Fruit fly (Drosophila melanogaster) whole organism, embryonic: Measurements from ENCODE around the gene CG14354.

ENCODE experiments used
- Atf-2 ChIP-seq: fragments of 200-800 bp; sonication (Bioruptor generic); optimal IDR thresholded peaks from 2 replicates; lab custom pipeline; 2016; ENCODE audit warnings: missing biosample characterization, missing genetic modification characterization
- C15 ChIP-seq: fragments of 200-800 bp; sonication (Bioruptor generic); IDR thresholded peaks from 3 replicates; pipeline ENCODE4 v1.3.6; 2022; ENCODE audit warnings: missing biosample characterization, missing genetic modification characterization
- CG10565 ChIP-seq: fragments of 200-800 bp; sonication (Bioruptor generic); optimal IDR thresholded peaks from 3 replicates; lab custom pipeline; 2016; ENCODE audit warnings: missing biosample characterization, mild to moderate bottlenecking, missing genetic modification characterization
- CG1233 ChIP-seq: fragments of 200-800 bp; sonication (Bioruptor generic); optimal IDR thresholded peaks from 4 replicates; lab custom pipeline; 2018; ENCODE audit warnings: missing biosample characterization, mild to moderate bottlenecking, missing genetic modification characterization
- CG12659 ChIP-seq: fragments of 200-800 bp; sonication (Bioruptor generic); optimal IDR thresholded peaks from 3 replicates; lab custom pipeline; 2017; ENCODE audit warnings: mild to moderate bottlenecking, missing biosample characterization, missing genetic modification reagents, missing genetic modification characterization
- CG13424 ChIP-seq: fragments of 200-800 bp; sonication (Bioruptor generic); optimal IDR thresholded peaks from 2 replicates; lab custom pipeline; 2019; ENCODE audit warnings: missing biosample characterization, mild to moderate bottlenecking, missing genetic modification characterization, moderate library complexity
- CG13775 ChIP-seq: fragments of 200-800 bp; sonication (Bioruptor generic); optimal IDR thresholded peaks from 3 replicates; lab custom pipeline; 2017; ENCODE audit warnings: missing biosample characterization, mild to moderate bottlenecking, missing genetic modification characterization
- CG16863 ChIP-seq: fragments of 200-800 bp; sonication (Bioruptor generic); optimal IDR thresholded peaks from 3 replicates; lab custom pipeline; 2016; ENCODE audit warnings: missing biosample characterization, missing genetic modification characterization
- CG17385 ChIP-seq: fragments of 200-800 bp; sonication (Bioruptor generic); optimal IDR thresholded peaks from 3 replicates; lab custom pipeline; 2018; ENCODE audit warnings: missing biosample characterization, mild to moderate bottlenecking, missing genetic modification characterization
- CG17612 ChIP-seq: fragments of 200-800 bp; sonication (Bioruptor generic); IDR thresholded peaks from 2 replicates; pipeline ENCODE4 v1.3.6; 2022; ENCODE audit warnings: missing biosample characterization, missing genetic modification characterization
- CG17912 ChIP-seq: fragments of 200-800 bp; sonication (Bioruptor generic); optimal IDR thresholded peaks from 2 replicates; lab custom pipeline; 2018; ENCODE audit warnings: missing biosample characterization, mild to moderate bottlenecking, missing genetic modification characterization
- CG32532 ChIP-seq: fragments of 200-800 bp; sonication (Bioruptor generic); IDR thresholded peaks from 2 replicates; pipeline ENCODE4 v1.3.6; 2022; ENCODE audit warnings: missing biosample characterization, missing genetic modification characterization
- CG32767 ChIP-seq: fragments of 200-800 bp; sonication (Bioruptor generic); IDR thresholded peaks from 2 replicates; pipeline ENCODE4 v1.3.6; 2022; ENCODE audit warnings: missing biosample characterization, missing genetic modification characterization
- CG3407 ChIP-seq: fragments of 200-800 bp; sonication (Bioruptor generic); optimal IDR thresholded peaks from 2 replicates; lab custom pipeline; 2018; ENCODE audit warnings: missing biosample characterization, mild to moderate bottlenecking, missing genetic modification characterization
- CG34224 ChIP-seq: fragments of 200-800 bp; sonication (Bioruptor generic); IDR thresholded peaks from 3 replicates; pipeline ENCODE4 v1.3.6; 2022; ENCODE audit warnings: missing biosample characterization, missing genetic modification characterization; ENCODE audit not compliant: partially characterized antibody
- CG42726 ChIP-seq: fragments of 200-800 bp; sonication (Bioruptor generic); IDR thresholded peaks from 2 replicates; pipeline ENCODE4 v1.3.6; 2022; ENCODE audit warnings: missing biosample characterization, missing genetic modification characterization; ENCODE audit not compliant: partially characterized antibody
- CG7963 ChIP-seq: fragments of 200-800 bp; sonication (Bioruptor generic); IDR thresholded peaks from 3 replicates; pipeline ENCODE4 v1.3.6; 2022; ENCODE audit warnings: missing biosample characterization, missing genetic modification characterization; ENCODE audit not compliant: partially characterized antibody
- CG8290 ChIP-seq, 3 experiments: fragments of 200-800 bp; sonication (Bioruptor generic); optimal IDR thresholded peaks; 2 replicates each; lab custom pipeline; 2016 to 2019; ENCODE audit warnings: missing biosample characterization in 3 of 3, missing genetic modification characterization in 3 of 3, mild to moderate bottlenecking in 2 of 3, moderate library complexity in 1 of 3
- Elba2 ChIP-seq: fragments of 200-800 bp; sonication (Bioruptor generic); optimal IDR thresholded peaks from 3 replicates; lab custom pipeline; 2016; ENCODE audit warnings: missing biosample characterization, missing genetic modification characterization
- Ets65A ChIP-seq: fragments of 200-800 bp; sonication (Bioruptor generic); peaks from one replicate; lab custom pipeline; 2016; ENCODE audit warnings: missing biosample characterization, missing genetic modification characterization
- Gug ChIP-seq: fragments of 200-800 bp; sonication (Bioruptor generic); IDR thresholded peaks from 4 replicates; pipeline ENCODE4 v1.3.6; 2022; ENCODE audit warnings: missing biosample characterization, missing genetic modification characterization
- Nf-YB ChIP-seq: fragments of 200-800 bp; sonication (Bioruptor generic); optimal IDR thresholded peaks from 3 replicates; lab custom pipeline; 2019; ENCODE audit warnings: missing biosample characterization, mild to moderate bottlenecking, missing genetic modification characterization, moderate library complexity
- Sry-δ ChIP-seq: fragments of 200-800 bp; sonication (Bioruptor generic); optimal IDR thresholded peaks from 2 replicates; lab custom pipeline; 2016; ENCODE audit warnings: missing biosample characterization, missing genetic modification characterization
- al ChIP-seq: fragments of 200-800 bp; sonication (Bioruptor generic); IDR thresholded peaks from 2 replicates; pipeline ENCODE4 v1.3.6; 2022; ENCODE audit warnings: missing biosample characterization, missing genetic modification characterization
- btn ChIP-seq: fragments of 200-800 bp; sonication (Bioruptor generic); optimal IDR thresholded peaks from 2 replicates; lab custom pipeline; 2016; ENCODE audit warnings: missing biosample characterization, missing genetic modification characterization
- dati ChIP-seq: fragments of 200-800 bp; sonication (Bioruptor generic); IDR thresholded peaks from 2 replicates; pipeline ENCODE4 v1.3.6; 2022; ENCODE audit warnings: missing biosample characterization, missing genetic modification characterization
- eyg ChIP-seq: fragments of 200-800 bp; sonication (Bioruptor generic); optimal IDR thresholded peaks from 3 replicates; lab custom pipeline; 2016; ENCODE audit warnings: missing biosample characterization, missing genetic modification characterization
- gt ChIP-seq: fragments of 200-800 bp; sonication (Bioruptor generic); IDR thresholded peaks from 2 replicates; pipeline ENCODE4 v1.3.6; 2022; ENCODE audit warnings: missing biosample characterization, missing genetic modification characterization
- inv ChIP-seq: fragments of 200-800 bp; sonication (Bioruptor generic); IDR thresholded peaks from 2 replicates; pipeline ENCODE4 v1.3.6; 2022; ENCODE audit warnings: missing biosample characterization, missing genetic modification characterization; ENCODE audit not compliant: partially characterized antibody
- kah ChIP-seq: fragments of 200-800 bp; sonication (Bioruptor generic); optimal IDR thresholded peaks from 2 replicates; lab custom pipeline; 2018; ENCODE audit warnings: missing biosample characterization, mild to moderate bottlenecking, missing genetic modification characterization
- mld ChIP-seq: fragments of 200-800 bp; sonication (Bioruptor generic); IDR thresholded peaks from 3 replicates; pipeline ENCODE4 v1.3.6; 2022; ENCODE audit warnings: missing biosample characterization, missing genetic modification characterization; ENCODE audit not compliant: partially characterized antibody
- odd ChIP-seq: fragments of 200-800 bp; sonication (Bioruptor generic); optimal IDR thresholded peaks from 2 replicates; lab custom pipeline; 2017; ENCODE audit warnings: missing biosample characterization, mild to moderate bottlenecking, missing genetic modification characterization
- pb ChIP-seq: fragments of 200-800 bp; sonication (Bioruptor generic); optimal IDR thresholded peaks from 3 replicates; lab custom pipeline; 2016; ENCODE audit warnings: missing biosample characterization, missing genetic modification characterization
- slbo ChIP-seq: fragments of 200-800 bp; sonication (Bioruptor generic); IDR thresholded peaks from 2 replicates; pipeline ENCODE4 v1.3.6; 2022; ENCODE audit warnings: missing biosample characterization, missing genetic modification characterization
- trem ChIP-seq: fragments of 200-800 bp; optimal IDR thresholded peaks from 3 replicates; lab custom pipeline; 2019; ENCODE audit warnings: missing biosample characterization, mild to moderate bottlenecking, missing genetic modification characterization, moderate library complexity
- tup ChIP-seq: fragments of 200-800 bp; sonication (Bioruptor generic); optimal IDR thresholded peaks from 2 replicates; lab custom pipeline; 2016; ENCODE audit warnings: missing biosample characterization, mild to moderate bottlenecking, missing genetic modification characterization, moderate library complexity
- vnd ChIP-seq: fragments of 200-800 bp; sonication (Bioruptor generic); IDR thresholded peaks from 3 replicates; pipeline ENCODE4 v1.3.6; 2022; ENCODE audit warnings: missing biosample characterization, missing genetic modification characterization; ENCODE audit not compliant: partially characterized antibody

Gene CG14354

DNA sequence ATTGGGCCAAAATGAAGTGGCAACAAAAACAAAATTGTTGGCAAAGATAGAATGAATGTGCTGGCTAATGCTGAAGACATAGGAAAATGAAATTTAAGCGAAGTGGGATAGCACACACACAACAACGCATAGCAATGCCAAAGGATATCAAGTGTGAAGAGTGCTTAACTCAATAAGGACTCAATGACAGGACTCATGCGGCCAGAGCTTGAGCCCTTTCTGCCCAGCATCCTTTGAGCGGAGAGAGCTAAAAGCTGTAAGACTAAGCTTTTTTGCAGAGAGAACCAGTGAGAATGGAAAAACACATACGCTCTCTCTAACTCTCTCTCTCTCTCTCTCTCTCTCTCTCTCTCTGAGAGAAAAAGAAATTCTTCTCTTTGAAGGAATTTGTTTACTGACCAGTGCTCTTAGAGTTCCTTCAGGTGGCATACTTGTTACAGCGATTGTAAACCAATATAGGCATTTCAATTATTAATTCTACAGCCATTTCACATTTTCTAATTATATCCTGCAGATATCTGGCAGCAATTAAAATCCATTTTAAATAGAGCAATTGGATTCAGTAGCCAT lies 32.3 kb upstream of the CG14354 start (continued):
- TF ChIP-seq Nf-YB (GFP tag; lab: Kevin White, UChicago) (no peak), CG32532 (no peak), tup (GFP tag; lab: Kevin White, UChicago) (no peak), inv (GFP tag; lab: Robert Waterston, UW) (no peak), C15 (no peak), gt (GFP tag; lab: Robert Waterston, UW) (no peak), CG1233 (GFP tag; lab: Kevin White, UChicago) (no peak), trem (tag; lab: Kevin White, UChicago) (no peak)

dm6 chr3R:25787198-25787597 lies 28.1 kb upstream of the CG14354 start, which contains the start of gene CG4960:
CG4960 (minus strand) TSS chr3R:25787298.
- no peak for TF ChIP-seq CG8290 (GFP tag; optimal IDR thresholded peaks at IDR 0.05; lab: Kevin White, UChicago)
- TF ChIP-seq CG8290 (tag; optimal IDR thresholded peaks at IDR 0.05; lab: Kevin White, UChicago): no peak
- TF ChIP-seq dati (GFP tag; lab: Robert Waterston, UW): no peak

- no peak for TF ChIP-seq CG17612 (GFP tag; lab: Robert Waterston, UW)
- no peak for TF ChIP-seq CG17912
- TF ChIP-seq pb (GFP tag; lab: Kevin White, UChicago): no peak
- TF ChIP-seq CG10565 (GFP tag; lab: Kevin White, UChicago): no peak
- no peak for TF ChIP-seq eyg
- TF ChIP-seq odd (GFP tag; lab: Kevin White, UChicago): no peak
- no peak for TF ChIP-seq Gug (GFP tag; lab: Robert Waterston, UW)
- no peak for TF ChIP-seq CG17385 (GFP tag; lab: Kevin White, UChicago)
- TF ChIP-seq, all 482 proteins: peak for 0
Observed at dm6 chr3R:25789355-25789754, 25.9 kb upstream of the CG14354 start, which contains the start of gene CG31380. CG31380 (minus strand) TSS chr3R:25789455.

DNA sequence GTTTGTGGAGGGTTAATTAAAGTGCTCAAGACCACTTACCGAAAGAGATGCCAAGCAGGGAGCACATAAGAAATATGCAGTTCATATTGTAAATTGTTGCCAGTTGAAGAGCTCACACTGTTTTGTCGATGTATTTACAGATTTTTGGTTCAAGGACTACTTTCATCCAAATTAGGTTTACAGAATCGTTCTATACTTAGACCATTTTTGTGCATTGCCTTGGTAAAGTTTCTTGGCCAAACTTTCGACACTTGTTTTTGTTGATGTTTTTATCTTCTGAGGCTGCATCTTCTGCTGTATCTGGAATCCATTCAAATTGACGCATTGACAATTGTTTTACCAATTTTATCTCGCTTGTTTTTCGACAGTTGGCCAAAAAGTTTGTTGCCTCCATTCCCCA lies 24.9 kb upstream of the CG14354 start, which contains the start of gene CG31093:
TSS of gene CG31093 (minus strand) at position 101 of the 400 bp plus-strand sequence.
- TF ChIP-seq CG7963 (GFP tag; lab: Robert Waterston, UW) (no peak), mld (no peak), CG12659 (no peak), CG13775 (no peak), CG3407 (GFP tag; lab: Kevin White, UChicago) (no peak), Atf-2 (no peak), al (GFP tag; lab: Robert Waterston, UW) (no peak), Elba2 (GFP tag; lab: Kevin White, UChicago) (no peak), eyg (no peak)

DNA sequence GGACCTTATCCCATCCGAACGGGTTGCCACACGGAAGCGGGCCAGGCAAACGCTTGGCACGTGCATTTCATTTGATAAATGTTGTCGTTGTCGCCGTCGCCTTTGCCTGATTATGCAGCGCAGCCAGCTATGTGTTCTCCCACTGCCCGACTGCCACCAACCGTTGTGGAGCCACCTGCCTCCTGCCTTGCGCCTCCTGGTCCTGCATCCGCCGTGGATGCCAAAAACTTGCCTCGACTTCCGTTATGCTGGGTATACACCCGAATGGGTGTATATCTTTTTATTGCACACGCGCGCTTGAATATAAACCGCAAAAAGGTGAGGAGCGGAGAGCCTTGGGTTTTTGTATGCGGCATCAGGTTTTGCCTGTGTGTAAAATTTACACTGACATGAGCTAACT lies 23.5 kb upstream of the CG14354 start:
- no peak for TF ChIP-seq CG42726 (GFP tag; lab: Robert Waterston, UW)
- peak; percentile 91 for TF ChIP-seq Ets65A (GFP tag; lab: Kevin White, UChicago)
- peak; percentile 10; the same call in 1 of the 2 replicates for TF ChIP-seq slbo (GFP tag; lab: Robert Waterston, UW)

DNA sequence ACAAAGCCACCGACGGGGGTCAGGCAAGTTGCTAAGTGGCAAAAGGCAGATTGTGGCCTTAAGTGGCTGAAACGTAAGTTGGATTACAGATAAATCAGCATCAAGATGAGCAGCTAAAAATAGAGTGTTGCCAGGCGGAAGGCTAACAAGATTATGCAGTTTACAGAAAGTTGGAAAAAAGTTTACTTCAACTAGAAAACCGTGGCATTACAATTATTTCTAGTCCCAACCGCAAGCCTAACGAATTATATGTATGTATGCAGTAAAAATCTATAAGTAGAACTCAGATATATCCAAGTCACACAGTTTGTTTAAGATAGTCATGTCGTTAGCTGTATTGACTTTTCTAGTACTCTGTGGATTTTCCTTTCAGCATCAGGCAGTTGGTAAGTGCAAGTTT lies 9.1 kb upstream of the CG14354 start, which contains the start of gene BG642167:
TSS of gene BG642167 (plus strand) at position 301 of the 400 bp plus-strand sequence.
- TF ChIP-seq Nf-YB (GFP tag; lab: Kevin White, UChicago): no peak
- no peak for TF ChIP-seq CG13424 (tag; lab: Kevin White, UChicago)
- no peak for TF ChIP-seq CG34224 (GFP tag; lab: Robert Waterston, UW)
- TF ChIP-seq btn (GFP tag; lab: Kevin White, UChicago): no peak
- no peak for TF ChIP-seq CG16863 (GFP tag; lab: Kevin White, UChicago)
- TF ChIP-seq dati (GFP tag; lab: Robert Waterston, UW): no peak
- no peak for TF ChIP-seq CG32767 (GFP tag; lab: Robert Waterston, UW)
- no peak for TF ChIP-seq kah (GFP tag; lab: Kevin White, UChicago)
- no peak for TF ChIP-seq vnd (GFP tag; lab: Robert Waterston, UW)
- TF ChIP-seq Sry-δ: no peak
